Fruit fly (Drosophila melanogaster): ENCODE measurements around the gene Gpdh1.

dm6 chr2L:5925164-5925563 lies 18.3 kb upstream of the Gpdh1 start:
- TF ChIP-seq Sin3A (optimal IDR thresholded peaks at IDR 0.05) = no peak
- TF ChIP-seq psq (optimal IDR thresholded peaks at IDR 0.05) = no peak
- no peak for TF ChIP-seq insv (optimal IDR thresholded peaks at IDR 0.05)
- no peak for TF ChIP-seq Myc (optimal IDR thresholded peaks at IDR 0.05)
- no peak for TF ChIP-seq ttk (optimal IDR thresholded peaks at IDR 0.05)
